Fruit fly (Drosophila melanogaster): ENCODE measurements around the gene Tgs1.

dm6 chr3R:18245044-18245596 lies 10.2 kb upstream of the Tgs1 start:
- no peak for TF ChIP-seq Eip78C (GFP tag)
- no peak for TF ChIP-seq CG8632 (GFP tag; optimal IDR thresholded peaks at IDR 0.05)
- TF ChIP-seq CG10631 (GFP tag; optimal IDR thresholded peaks at IDR 0.05), result no peak
- no peak for TF ChIP-seq Ets96B (tag; optimal IDR thresholded peaks at IDR 0.05)
- TF ChIP-seq achi (GFP tag; optimal IDR thresholded peaks at IDR 0.05), result no peak
- TF ChIP-seq Gug (GFP tag; IDR thresholded peaks at IDR 0.05), result no peak
- TF ChIP-seq CG31627 (GFP tag; optimal IDR thresholded peaks at IDR 0.05), result no peak
